Worm (Caenorhabditis elegans) whole organism, early embryonic: Measurements from ENCODE around the gene Y40C5A.4.

ENCODE experiments used
- B0310.2 ChIP-seq: sonication (generic microtip); optimal IDR thresholded peaks from 2 replicates; lab custom pipeline; 2016; ENCODE audit warnings: mild to moderate bottlenecking, missing genetic modification characterization, missing compliant biosample characterization
- F13C5.2 ChIP-seq: sonication (generic microtip); optimal IDR thresholded peaks from 2 replicates; lab custom pipeline; 2017; ENCODE audit warnings: mild to moderate bottlenecking, missing genetic modification characterization, inconsistent platforms, missing compliant biosample characterization
- aly-1 ChIP-seq: sonication (generic microtip); optimal IDR thresholded peaks from 2 replicates; lab custom pipeline; 2016; ENCODE audit warnings: missing genetic modification characterization, missing compliant biosample characterization
- ama-1 ChIP-seq: fragments of 150-350 bp; optimal IDR thresholded peaks from 2 replicates; lab custom pipeline; 2014
- ceh-13 ChIP-seq: fragments of 200-800 bp; sonication (Bioruptor generic); optimal IDR thresholded peaks from 2 replicates; lab custom pipeline; 2018; ENCODE audit warnings: mild to moderate bottlenecking, missing genetic modification characterization, missing compliant biosample characterization
- ceh-36 ChIP-seq: sonication (generic microtip); optimal IDR thresholded peaks from 2 replicates; lab custom pipeline; 2016; ENCODE audit warnings: missing genetic modification characterization, inconsistent platforms, missing compliant biosample characterization
- ets-7 ChIP-seq: sonication (generic microtip); optimal IDR thresholded peaks from 2 replicates; lab custom pipeline; 2016; ENCODE audit warnings: missing genotype, missing genetic modification characterization, missing compliant biosample characterization
- flt-1 ChIP-seq: fragments of 200-800 bp; sonication (Bioruptor generic); IDR thresholded peaks from 2 replicates; pipeline ENCODE4 v1.3.6; 2022; ENCODE audit warnings: missing genetic modification characterization, missing compliant biosample characterization
- hmbx-1 ChIP-seq: sonication (generic microtip); optimal IDR thresholded peaks from 2 replicates; lab custom pipeline; 2016; ENCODE audit warnings: mild to moderate bottlenecking, missing genetic modification characterization, missing compliant biosample characterization
- hmg-4 ChIP-seq: fragments of 200-800 bp; sonication (Bioruptor generic); optimal IDR thresholded peaks from 2 replicates; lab custom pipeline; 2018; ENCODE audit warnings: mild to moderate bottlenecking, missing genetic modification characterization, missing compliant biosample characterization
- hnd-1 ChIP-seq: sonication (generic microtip); optimal IDR thresholded peaks from 2 replicates; lab custom pipeline; 2016; ENCODE audit warnings: missing genetic modification characterization, missing compliant biosample characterization
- pes-1 ChIP-seq: fragments of 200-800 bp; sonication (Bioruptor generic); IDR thresholded peaks from 2 replicates; pipeline ENCODE4 v1.3.6; 2022; ENCODE audit warnings: missing genetic modification reagents, missing genetic modification characterization, missing compliant biosample characterization
- scrt-1 ChIP-seq: fragments of 200-800 bp; sonication (Bioruptor generic); IDR thresholded peaks from 2 replicates; pipeline ENCODE4 v1.3.6; 2022; ENCODE audit warnings: missing genetic modification characterization, missing compliant biosample characterization
- sea-1 ChIP-seq: fragments of 200-800 bp; sonication (Bioruptor generic); conservative IDR thresholded peaks from 2 replicates; pipeline ENCODE4 v1.3.6; 2022; ENCODE audit warnings: missing genetic modification characterization, missing compliant biosample characterization
- tbx-11 ChIP-seq: fragments of 200-800 bp; sonication (Bioruptor generic); IDR thresholded peaks from 2 replicates; pipeline ENCODE4 v1.3.6; 2022; ENCODE audit warnings: missing genetic modification characterization, missing compliant biosample characterization
- tbx-37 ChIP-seq: fragments of 200-800 bp; sonication (Bioruptor generic); conservative IDR thresholded peaks from 2 replicates; pipeline ENCODE4 v1.3.6; 2022; ENCODE audit warnings: missing genetic modification reagents, missing genetic modification characterization, missing compliant biosample characterization
- tra-4 ChIP-seq: sonication (generic microtip); optimal IDR thresholded peaks from 2 replicates; lab custom pipeline; 2017; ENCODE audit warnings: missing genetic modification characterization, missing compliant biosample characterization

The Y40C5A.4 gene

DNA sequence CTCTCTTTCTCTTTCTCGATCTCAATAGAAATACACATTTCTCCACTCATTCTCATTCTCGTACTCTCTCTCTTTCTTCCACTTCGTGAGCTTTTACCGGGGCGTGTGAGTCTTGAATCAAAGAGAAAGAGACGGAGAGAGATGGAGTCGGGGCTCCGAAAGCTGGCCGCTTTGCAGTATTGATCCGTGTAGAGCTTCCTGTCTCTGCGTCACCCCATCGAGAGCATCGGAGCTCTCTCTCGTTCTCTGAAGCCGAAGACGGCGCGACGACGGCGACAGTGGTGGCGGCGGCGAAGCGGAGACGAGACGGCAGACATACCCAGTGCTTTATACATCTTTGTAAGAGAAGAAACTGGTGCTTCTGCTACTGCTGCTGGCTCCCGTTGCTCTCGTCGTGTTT is 37.2 kb upstream of the Y40C5A.4 start:
- TF ChIP-seq hmg-4 (peak; percentile 62), hmbx-1 (no peak)

DNA sequence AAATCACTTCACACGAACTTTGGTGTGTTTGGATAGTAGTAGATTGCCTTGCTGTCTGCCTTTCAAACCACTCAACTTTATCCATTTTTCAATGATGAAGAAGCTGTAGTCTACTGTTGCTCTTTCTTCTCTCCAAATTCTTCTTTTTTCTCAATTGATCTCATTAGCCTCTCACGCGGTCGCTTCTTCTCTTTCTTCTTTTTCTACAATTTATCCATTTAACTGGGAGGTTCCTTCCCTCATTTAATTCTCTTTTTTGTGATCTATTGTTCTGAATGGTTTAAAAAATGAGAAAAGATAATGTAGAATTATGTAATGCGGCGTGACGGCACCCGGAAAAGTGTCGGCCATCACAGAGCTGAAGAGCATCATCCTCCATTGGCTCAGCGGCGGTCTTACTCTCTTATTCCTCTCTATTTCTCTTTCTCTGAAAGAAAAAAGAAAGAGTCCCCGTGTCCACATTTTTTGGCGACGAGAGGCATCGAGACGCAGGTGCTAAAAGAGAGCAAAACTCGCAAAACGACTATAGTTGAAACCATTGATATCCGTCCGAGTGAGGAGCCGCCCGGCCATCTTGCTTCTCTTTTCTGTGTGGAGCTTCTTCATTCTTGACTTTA is 35.7 kb upstream of the Y40C5A.4 start:
- no peak for TF ChIP-seq pes-1 (GFP tag; lab: Robert Waterston, UW)
- TF ChIP-seq tbx-11 (GFP tag; lab: Robert Waterston, UW): no peak
- no peak for TF ChIP-seq tbx-37
- TF ChIP-seq F13C5.2 (tag; lab: Kevin White, UChicago): no peak
- TF ChIP-seq ceh-36 (tag; lab: Kevin White, UChicago): no peak

DNA sequence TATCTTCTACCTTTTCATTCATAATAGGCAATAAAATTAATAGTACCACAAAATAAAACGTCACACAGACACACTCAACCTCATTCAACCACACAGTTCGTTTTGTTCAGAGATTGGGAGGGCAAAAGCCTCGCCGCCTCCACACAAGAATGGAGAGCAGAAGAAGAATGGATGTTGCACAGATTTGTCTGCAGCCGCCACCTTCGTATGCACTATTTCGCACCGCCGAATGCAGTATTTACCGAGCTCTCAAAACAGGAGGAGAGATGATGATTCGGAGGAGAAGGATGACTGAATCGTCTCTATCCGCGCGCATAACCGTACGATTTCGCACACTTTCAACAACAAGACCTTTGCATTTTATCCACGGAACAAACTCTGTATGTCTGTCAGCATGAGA is 32.6 kb upstream of the Y40C5A.4 start:
- TF ChIP-seq hnd-1 (no peak), tra-4 (no peak), aly-1 (no peak), flt-1 (GFP tag; lab: Robert Waterston, UW) (no peak), sea-1 (GFP tag; lab: Robert Waterston, UW) (no peak), ama-1 (lab: Kevin White, UChicago) (no peak), ceh-13 (GFP tag; lab: Kevin White, UChicago) (no peak), tbx-37 (no peak), F13C5.2 (tag; lab: Kevin White, UChicago) (no peak)

DNA sequence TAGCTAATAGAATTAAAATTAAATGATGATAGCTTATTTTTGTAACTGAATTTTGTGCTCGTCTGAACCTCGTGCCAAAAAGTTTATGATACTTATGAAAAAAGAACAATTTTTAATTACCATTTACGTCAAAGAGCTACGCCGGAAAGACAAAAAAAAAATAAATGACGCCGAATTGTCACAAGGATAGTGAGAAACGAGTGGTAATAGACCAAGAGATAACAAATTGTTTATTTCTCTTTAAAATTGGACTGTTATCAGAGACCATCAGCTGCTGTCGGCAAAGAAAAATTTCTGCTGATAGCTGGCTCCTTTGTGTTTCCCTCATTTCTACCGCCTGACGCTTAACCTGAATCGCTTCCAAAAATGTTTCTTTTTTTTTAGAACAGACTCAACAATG is 28.8 kb upstream of the Y40C5A.4 start, which contains the start of gene pitr-1:
Gene pitr-1, plus strand, starts transcription at position 386 of the 400 bp plus-strand sequence.
- no peak for TF ChIP-seq tra-4
- no peak for TF ChIP-seq hmg-4
- no peak for TF ChIP-seq hnd-1
- no peak for TF ChIP-seq aly-1
- TF ChIP-seq flt-1 (GFP tag; lab: Robert Waterston, UW): no peak
- no peak for TF ChIP-seq scrt-1 (GFP tag; lab: Robert Waterston, UW)
- TF ChIP-seq hmbx-1: no peak
- no peak for TF ChIP-seq F13C5.2 (tag; lab: Kevin White, UChicago)
- TF ChIP-seq ceh-13 (GFP tag; lab: Kevin White, UChicago): no peak
- no peak for TF ChIP-seq ceh-36 (tag; lab: Kevin White, UChicago)
- no peak for TF ChIP-seq B0310.2
- TF ChIP-seq pes-1 (GFP tag; lab: Robert Waterston, UW): no peak

DNA sequence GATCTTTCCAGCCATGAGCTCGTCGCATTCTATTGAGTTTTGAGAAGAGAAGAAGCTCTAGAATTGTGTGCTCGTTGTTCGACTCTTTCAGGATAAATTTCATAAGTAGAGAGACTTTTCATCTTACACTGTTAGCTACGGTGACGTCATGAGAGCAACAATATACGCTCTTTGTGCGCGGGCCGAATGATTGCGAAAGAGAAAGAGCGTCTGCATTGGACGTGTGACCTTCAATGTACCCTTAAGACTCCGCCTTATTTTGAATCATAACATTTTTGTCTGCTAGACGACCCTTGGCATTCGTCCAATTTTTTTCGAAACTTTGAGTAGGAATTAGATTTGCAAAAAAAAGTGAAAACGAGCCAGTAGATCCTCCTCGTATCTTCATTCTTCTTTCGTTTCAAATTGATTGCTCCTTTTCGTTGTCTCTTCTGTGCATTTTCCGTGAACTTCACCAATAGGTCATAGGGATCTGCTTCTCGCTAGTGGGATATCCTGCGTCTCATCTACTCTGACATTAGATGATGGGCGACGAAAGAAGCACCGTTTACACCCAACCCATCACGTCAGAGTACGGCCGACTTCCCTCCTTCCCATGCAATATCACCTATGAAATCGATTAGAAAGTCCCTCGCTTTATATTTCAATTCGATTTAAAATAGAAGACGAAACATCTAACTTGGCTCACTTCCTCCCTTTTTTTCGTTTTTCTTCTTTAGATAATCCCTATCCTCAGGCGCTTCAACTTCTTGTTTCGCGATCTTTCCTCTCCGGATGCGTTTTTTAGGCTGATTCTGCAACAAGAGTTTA is 26.8 kb upstream of the Y40C5A.4 start:
- TF ChIP-seq ceh-36 (tag; lab: Kevin White, UChicago) (no peak), hnd-1 (no peak), ceh-13 (GFP tag; lab: Kevin White, UChicago) (no peak), F13C5.2 (tag; lab: Kevin White, UChicago) (no peak), pes-1 (GFP tag; lab: Robert Waterston, UW) (no peak), B0310.2 (no peak), tbx-37 (no peak)

DNA sequence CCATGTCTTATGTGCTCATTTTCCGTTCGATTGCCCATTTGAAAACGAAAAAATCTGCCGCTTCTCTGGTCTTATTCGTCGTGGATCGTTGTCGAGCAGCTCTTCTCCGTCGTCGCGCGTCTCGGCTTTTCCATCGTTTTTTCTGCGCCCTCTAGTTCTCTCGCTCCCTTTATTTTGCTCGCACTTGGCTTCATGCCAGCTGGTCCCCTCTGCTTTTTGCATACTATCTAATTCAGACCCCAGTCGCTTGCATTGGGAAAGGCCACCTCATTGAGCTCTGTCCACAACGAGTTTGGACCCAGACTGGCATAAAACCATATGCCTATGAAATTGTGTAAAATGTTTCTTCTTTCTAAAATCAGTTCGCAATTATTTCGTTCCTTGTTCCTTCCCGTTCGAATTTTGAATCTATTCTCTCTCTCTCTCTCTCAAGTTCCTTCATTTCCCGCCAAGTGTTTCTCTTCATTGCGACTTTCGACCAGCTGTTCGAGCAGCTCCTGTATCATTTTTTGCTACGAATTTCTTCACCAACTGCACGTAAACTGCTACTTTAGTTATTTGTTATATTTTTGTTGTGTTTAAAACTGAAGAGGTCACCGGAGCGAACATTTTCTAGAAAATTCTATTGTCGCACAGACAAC is 25.3 kb upstream of the Y40C5A.4 start:
- TF ChIP-seq tra-4 (no peak), F13C5.2 (tag; lab: Kevin White, UChicago) (no peak), flt-1 (GFP tag; lab: Robert Waterston, UW) (no peak), tbx-11 (GFP tag; lab: Robert Waterston, UW) (no peak), sea-1 (GFP tag; lab: Robert Waterston, UW) (no peak)

DNA sequence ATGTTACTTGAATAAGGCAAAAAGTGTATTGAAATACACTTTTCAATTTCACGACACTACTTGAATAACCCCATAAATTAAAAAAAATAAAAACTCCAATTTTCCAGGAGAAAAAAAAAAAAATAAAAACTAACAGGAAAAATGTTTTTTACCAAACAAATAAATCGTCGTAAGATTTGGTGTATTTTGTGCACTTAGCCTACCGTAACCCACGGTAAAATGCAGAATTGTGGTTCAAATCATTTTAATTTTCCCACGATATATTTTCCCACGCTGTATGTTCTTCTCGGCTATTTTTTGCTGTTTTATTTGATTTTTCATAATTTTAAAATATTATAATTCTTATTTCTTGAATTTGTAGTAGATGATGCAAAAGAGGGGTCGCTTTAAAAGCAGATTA is 24.8 kb upstream of the Y40C5A.4 start:
- TF ChIP-seq sea-1 (GFP tag; lab: Robert Waterston, UW) (no peak), ama-1 (lab: Kevin White, UChicago) (no peak), ets-7 (tag; lab: Kevin White, UChicago) (no peak), F13C5.2 (tag; lab: Kevin White, UChicago) (no peak), tbx-11 (GFP tag; lab: Robert Waterston, UW) (no peak), ceh-36 (tag; lab: Kevin White, UChicago) (no peak), tbx-37 (no peak), tra-4 (no peak), pes-1 (GFP tag; lab: Robert Waterston, UW) (no peak), hmg-4 (no peak), flt-1 (GFP tag; lab: Robert Waterston, UW) (no peak), hmbx-1 (no peak), ceh-13 (GFP tag; lab: Kevin White, UChicago) (no peak), scrt-1 (GFP tag; lab: Robert Waterston, UW) (no peak), B0310.2 (no peak)

DNA sequence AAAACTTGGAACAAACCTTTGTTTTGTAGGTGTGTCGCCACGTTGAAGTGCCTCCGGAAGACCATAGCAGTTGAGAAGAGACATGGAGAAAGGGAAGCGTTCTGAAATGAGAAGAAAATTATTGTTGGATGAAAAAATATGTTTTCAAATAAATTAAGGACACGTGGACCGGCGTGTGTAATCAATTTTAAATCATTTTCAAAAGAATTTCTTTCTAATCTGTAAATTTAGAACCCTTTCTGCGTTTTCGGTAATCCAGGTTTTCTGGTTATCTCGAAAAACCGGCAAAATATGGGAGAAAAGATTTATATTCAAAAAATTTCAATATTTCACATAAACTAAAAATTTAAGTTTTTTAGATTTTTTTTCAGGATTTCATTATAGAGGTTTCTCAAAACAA is 23.9 kb upstream of the Y40C5A.4 start, which contains the start of gene mob-3:
Gene mob-3, minus strand, starts transcription at position 101 of the 400 bp plus-strand sequence.
- TF ChIP-seq hmg-4 (no peak), sea-1 (GFP tag; lab: Robert Waterston, UW) (no peak), tbx-37 (no peak), ceh-13 (GFP tag; lab: Kevin White, UChicago) (no peak), B0310.2 (no peak), hmbx-1 (no peak), ama-1 (lab: Kevin White, UChicago) (no peak), tra-4 (no peak), pes-1 (GFP tag; lab: Robert Waterston, UW) (no peak)
